In the genomic region with DNA sequence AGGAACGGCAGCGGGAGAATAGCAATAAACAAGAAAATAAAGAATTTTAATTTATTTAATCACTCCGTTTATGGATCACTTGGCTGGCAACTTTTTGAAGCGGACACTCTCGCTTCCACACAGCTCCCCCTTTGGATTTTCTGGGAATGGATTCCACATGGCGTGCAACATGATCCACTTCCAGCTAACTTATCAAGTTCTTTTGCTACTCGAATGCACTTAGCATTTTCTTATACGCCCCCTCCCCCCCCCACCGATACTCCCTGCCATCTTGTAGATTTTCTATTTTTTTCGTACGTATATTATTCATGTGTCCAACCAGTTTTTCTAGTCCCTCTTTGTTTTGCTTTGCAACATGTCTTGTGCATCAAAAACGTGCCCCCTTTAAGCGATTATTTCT, we compare ENCODE assay signal across 4 fruit fly cellular contexts.
A peak's percentile ranks its signal among the peaks of the same experiment; 100 is the strongest.
TF ChIP-seq lines count a peak whose summit lies in the region.

No protein-coding gene starts in this region.

- TF ChIP-seq CTCF in whole organism, embryonic (GFP tag; optimal IDR thresholded peaks at IDR 0.05; lab: Kevin White, UChicago): no peak

TF ChIP-seq in whole organism, adult, 20 proteins besides CTCF, POLR2A, EP300 and RAD21:
- TF ChIP-seq tj (GFP tag; optimal IDR thresholded peaks at IDR 0.05; lab: Kevin White, UChicago): peak; percentile 35
- no peak for TF ChIP-seq CG7045 (GFP tag; optimal IDR thresholded peaks at IDR 0.05; lab: Kevin White, UChicago)
TF ChIP-seq in whole organism, adult: peak in this region for 1.

TF ChIP-seq in whole organism, embryonic, 481 proteins besides CTCF, POLR2A, EP300 and RAD21:
- TF ChIP-seq CG7745 (tag; optimal IDR thresholded peaks at IDR 0.05; lab: Kevin White, UChicago): no peak
- peak; percentile 55 for TF ChIP-seq Med (GFP tag; lab: Kevin White, UChicago)
- no peak for TF ChIP-seq CG7786 (GFP tag; optimal IDR thresholded peaks at IDR 0.05; lab: Kevin White, UChicago)
- peak; percentile 11 for TF ChIP-seq nom (GFP tag; optimal IDR thresholded peaks at IDR 0.05; lab: Kevin White, UChicago)
- TF ChIP-seq gcm2 (GFP tag; optimal IDR thresholded peaks at IDR 0.05; lab: Kevin White, UChicago): no peak
- TF ChIP-seq sqz (GFP tag; optimal IDR thresholded peaks at IDR 0.05; lab: Kevin White, UChicago): peak; percentile 8
- peak; percentile 70 for TF ChIP-seq pros (GFP tag; optimal IDR thresholded peaks at IDR 0.05; lab: Kevin White, UChicago)
- peak; percentile 69 for TF ChIP-seq crol (GFP tag; IDR thresholded peaks at IDR 0.05; lab: Robert Waterston, UW)

TF ChIP-seq in whole organism, prepupa, 60 proteins besides CTCF, POLR2A, EP300 and RAD21 (continues in another document):
- TF ChIP-seq Sox15 (GFP tag; optimal IDR thresholded peaks at IDR 0.05; lab: Kevin White, UChicago): no peak
- no peak for TF ChIP-seq CG10669 (GFP tag; optimal IDR thresholded peaks at IDR 0.05; lab: Kevin White, UChicago)
- no peak for TF ChIP-seq CG4318 (GFP tag; optimal IDR thresholded peaks at IDR 0.05; lab: Kevin White, UChicago)
- peak in 1 of 2 experiments; percentile 76 for TF ChIP-seq ss (GFP tag; optimal IDR thresholded peaks at IDR 0.05; lab: Kevin White, UChicago)
- no peak for TF ChIP-seq CG3919 (GFP tag; optimal IDR thresholded peaks at IDR 0.05; lab: Kevin White, UChicago)
- no peak for TF ChIP-seq CG31627 (GFP tag; optimal IDR thresholded peaks at IDR 0.05; lab: Kevin White, UChicago)
- TF ChIP-seq achi (GFP tag; optimal IDR thresholded peaks at IDR 0.05; lab: Kevin White, UChicago): no peak
- no peak for TF ChIP-seq Hr38 (GFP tag; optimal IDR thresholded peaks at IDR 0.05; lab: Kevin White, UChicago)
- TF ChIP-seq CG1621 (tag; optimal IDR thresholded peaks at IDR 0.05; lab: Kevin White, UChicago): no peak
- TF ChIP-seq Eip78C (GFP tag; lab: Kevin White, UChicago): no peak
- no peak for TF ChIP-seq acj6 (GFP tag; optimal IDR thresholded peaks at IDR 0.05; lab: Kevin White, UChicago)
- TF ChIP-seq CG15336 (GFP tag; IDR thresholded peaks at IDR 0.05; lab: Robert Waterston, UW): no peak
- TF ChIP-seq Smox (GFP tag; optimal IDR thresholded peaks at IDR 0.05; lab: Kevin White, UChicago): no peak
- no peak for TF ChIP-seq CG8319 (GFP tag; optimal IDR thresholded peaks at IDR 0.05; lab: Kevin White, UChicago)
- TF ChIP-seq dsx (GFP tag; optimal IDR thresholded peaks at IDR 0.05; lab: Kevin White, UChicago; ENCODE audit: poor library complexity, severe bottlenecking): peak; percentile 43
- no peak for TF ChIP-seq CG6792 (GFP tag; optimal IDR thresholded peaks at IDR 0.05; lab: Kevin White, UChicago)
- TF ChIP-seq lz (GFP tag; optimal IDR thresholded peaks at IDR 0.05; lab: Kevin White, UChicago): no peak
- no peak for TF ChIP-seq Sox14 (GFP tag; optimal IDR thresholded peaks at IDR 0.05; lab: Kevin White, UChicago)
- peak; percentile 27; the same call in 1 of the 3 replicates for TF ChIP-seq eg (GFP tag; IDR thresholded peaks at IDR 0.05; lab: Robert Waterston, UW)
- TF ChIP-seq CG11762 (GFP tag; optimal IDR thresholded peaks at IDR 0.05; lab: Kevin White, UChicago; ENCODE audit: insufficient read depth): no peak
- TF ChIP-seq CG16779 (tag; optimal IDR thresholded peaks at IDR 0.05; lab: Kevin White, UChicago): no peak
- no peak for TF ChIP-seq CG6808 (GFP tag; optimal IDR thresholded peaks at IDR 0.05; lab: Kevin White, UChicago)
- TF ChIP-seq esn (GFP tag; optimal IDR thresholded peaks at IDR 0.05; lab: Kevin White, UChicago): no peak
- no peak for TF ChIP-seq cyc (GFP tag; optimal IDR thresholded peaks at IDR 0.05; lab: Kevin White, UChicago)
- TF ChIP-seq net (GFP tag; optimal IDR thresholded peaks at IDR 0.05; lab: Kevin White, UChicago): no peak
- TF ChIP-seq CG7368 (GFP tag; optimal IDR thresholded peaks at IDR 0.05; lab: Kevin White, UChicago): no peak
- TF ChIP-seq dac (GFP tag; optimal IDR thresholded peaks at IDR 0.05; lab: Kevin White, UChicago): no peak
- TF ChIP-seq vri (GFP tag; optimal IDR thresholded peaks at IDR 0.05; lab: Kevin White, UChicago): no peak
- no peak for TF ChIP-seq Blimp-1 (GFP tag; optimal IDR thresholded peaks at IDR 0.05; lab: Kevin White, UChicago)
- TF ChIP-seq salr (GFP tag; optimal IDR thresholded peaks at IDR 0.05; lab: Kevin White, UChicago): no peak
- TF ChIP-seq CG8632 (GFP tag; optimal IDR thresholded peaks at IDR 0.05; lab: Kevin White, UChicago): no peak
- 0 out of 3 replicates have a peak, but pooled peaks have one; percentile 14 for TF ChIP-seq CG8119 (GFP tag; IDR thresholded peaks at IDR 0.05; lab: Robert Waterston, UW)
- no peak for TF ChIP-seq CG3032 (tag; optimal IDR thresholded peaks at IDR 0.05; lab: Kevin White, UChicago)
- TF ChIP-seq fd85E (GFP tag; optimal IDR thresholded peaks at IDR 0.05; lab: Kevin White, UChicago): no peak
- TF ChIP-seq Hr4 (GFP tag; optimal IDR thresholded peaks at IDR 0.05; lab: Kevin White, UChicago): no peak
- TF ChIP-seq Gug (GFP tag; IDR thresholded peaks at IDR 0.05; lab: Robert Waterston, UW): no peak
- TF ChIP-seq fkh (GFP tag; optimal IDR thresholded peaks at IDR 0.05; lab: Kevin White, UChicago): no peak
- TF ChIP-seq CG6276 (GFP tag; optimal IDR thresholded peaks at IDR 0.05; lab: Kevin White, UChicago): peak; percentile 1
- no peak for TF ChIP-seq Eip75B (GFP tag; optimal IDR thresholded peaks at IDR 0.05; lab: Kevin White, UChicago)
- TF ChIP-seq Sox102F (GFP tag; optimal IDR thresholded peaks at IDR 0.05; lab: Kevin White, UChicago): no peak

TF ChIP-seq in whole organism, pupa, 21 proteins besides CTCF, POLR2A, EP300 and RAD21:
- TF ChIP-seq Ets98B (GFP tag; IDR thresholded peaks at IDR 0.05; lab: Robert Waterston, UW) (peak; percentile 4; the same call in 1 of the 2 replicates), CG12605 (GFP tag; IDR thresholded peaks at IDR 0.05; lab: Robert Waterston, UW) (no peak)
